Worm (Caenorhabditis elegans) whole organism, late embryonic: ENCODE results near the gene C50A2.3.

ENCODE experiments used
- C38D4.7 ChIP-seq: fragments of 200-800 bp; sonication (Bioruptor generic); optimal IDR thresholded peaks from 2 replicates; lab custom pipeline; 2018; ENCODE audit warnings: mild to moderate bottlenecking, missing genetic modification characterization, moderate library complexity, missing compliant biosample characterization
- K02D7.2 ChIP-seq: sonication (generic microtip); optimal IDR thresholded peaks from 2 replicates; lab custom pipeline; 2017; ENCODE audit warnings: mild to moderate bottlenecking, missing genetic modification characterization, missing compliant biosample characterization
- ceh-14 ChIP-seq: sonication (generic microtip); optimal IDR thresholded peaks from 2 replicates; lab custom pipeline; 2016; ENCODE audit warnings: missing genotype, missing genetic modification characterization, missing compliant biosample characterization
- ceh-19 ChIP-seq: fragments of 200-800 bp; sonication (Bioruptor generic); optimal IDR thresholded peaks from 2 replicates; lab custom pipeline; 2018; ENCODE audit warnings: mild to moderate bottlenecking, missing genetic modification characterization, missing compliant biosample characterization
- ceh-2 ChIP-seq: sonication (generic microtip); optimal IDR thresholded peaks from 2 replicates; lab custom pipeline; 2016; ENCODE audit warnings: missing genotype, missing genetic modification characterization, missing compliant biosample characterization
- ceh-24 ChIP-seq: sonication (generic microtip); optimal IDR thresholded peaks from 2 replicates; lab custom pipeline; 2016; ENCODE audit warnings: mild to moderate bottlenecking, missing genetic modification characterization, missing compliant biosample characterization
- ceh-30 ChIP-seq: fragments of 150-350 bp; optimal IDR thresholded peaks from 2 replicates; lab custom pipeline; 2014; ENCODE audit warnings: missing biosample characterization, missing genetic modification characterization
- ceh-31 ChIP-seq: sonication (generic microtip); optimal IDR thresholded peaks from 2 replicates; lab custom pipeline; 2016; ENCODE audit warnings: missing genetic modification characterization, missing compliant biosample characterization
- ceh-34 ChIP-seq: sonication (generic microtip); optimal IDR thresholded peaks from 2 replicates; lab custom pipeline; 2016; ENCODE audit warnings: mild to moderate bottlenecking, missing genetic modification characterization, missing compliant biosample characterization
- ceh-45 ChIP-seq: fragments of 200-800 bp; sonication (Bioruptor generic); IDR thresholded peaks from 2 replicates; pipeline ENCODE4 v1.3.6; 2022; ENCODE audit warnings: missing genetic modification reagents, missing genetic modification characterization, missing compliant biosample characterization
- ceh-9 ChIP-seq: sonication (generic microtip); optimal IDR thresholded peaks from 2 replicates; lab custom pipeline; 2016; ENCODE audit warnings: mild to moderate bottlenecking, missing genetic modification characterization, inconsistent platforms, missing compliant biosample characterization
- dve-1 ChIP-seq: sonication (generic microtip); optimal IDR thresholded peaks from 2 replicates; lab custom pipeline; 2017; ENCODE audit warnings: antibody characterized with exemption, mild to moderate bottlenecking, missing genetic modification characterization, missing compliant biosample characterization
- elt-2 ChIP-seq: sonication (generic microtip); optimal IDR thresholded peaks from 2 replicates; lab custom pipeline; 2016; ENCODE audit warnings: missing genetic modification reagents, missing genetic modification characterization, missing compliant biosample characterization
- elt-4 ChIP-seq: sonication (generic microtip); optimal IDR thresholded peaks from 2 replicates; lab custom pipeline; 2016; ENCODE audit warnings: missing genetic modification characterization, missing compliant biosample characterization
- fkh-6 ChIP-seq: sonication (generic microtip); optimal IDR thresholded peaks from 2 replicates; lab custom pipeline; 2016; ENCODE audit warnings: missing genetic modification characterization, missing compliant biosample characterization
- hlh-15 ChIP-seq: sonication (generic microtip); optimal IDR thresholded peaks from 2 replicates; lab custom pipeline; 2016; ENCODE audit warnings: missing genetic modification characterization, missing compliant biosample characterization
- madf-2 ChIP-seq: sonication (generic microtip); optimal IDR thresholded peaks from 2 replicates; lab custom pipeline; 2017; ENCODE audit warnings: missing genetic modification characterization, missing compliant biosample characterization
- nfya-1 ChIP-seq: sonication (generic microtip); optimal IDR thresholded peaks from 2 replicates; lab custom pipeline; 2017; ENCODE audit warnings: missing genetic modification characterization, mild to moderate bottlenecking, missing compliant biosample characterization, antibody characterized with exemption, moderate library complexity
- nhr-232 ChIP-seq: sonication (generic microtip); optimal IDR thresholded peaks from 2 replicates; lab custom pipeline; 2016; ENCODE audit warnings: missing genetic modification characterization, missing compliant biosample characterization
- npax-4 ChIP-seq: sonication (generic microtip); optimal IDR thresholded peaks from 2 replicates; lab custom pipeline; 2016; ENCODE audit warnings: missing genetic modification characterization, missing compliant biosample characterization
- pha-2 ChIP-seq: sonication (generic microtip); optimal IDR thresholded peaks from 2 replicates; lab custom pipeline; 2017; ENCODE audit warnings: mild to moderate bottlenecking, missing genetic modification characterization, missing compliant biosample characterization
- pha-4 ChIP-seq: fragments of 150-350 bp; optimal IDR thresholded peaks from 2 replicates; lab custom pipeline; 2018; ENCODE audit warnings: missing biosample characterization, missing genetic modification reagents, missing genetic modification characterization
- ref-2 ChIP-seq: sonication (generic microtip); optimal IDR thresholded peaks from 2 replicates; lab custom pipeline; 2016; ENCODE audit warnings: missing genetic modification characterization, missing compliant biosample characterization
- sdc-2 ChIP-seq: sonication (generic microtip); optimal IDR thresholded peaks from 2 replicates; lab custom pipeline; 2016; ENCODE audit warnings: missing genotype, missing genetic modification characterization, missing compliant biosample characterization
- sox-2 ChIP-seq: fragments of 200-800 bp; sonication (Bioruptor generic); IDR thresholded peaks from 2 replicates; pipeline ENCODE4 v1.3.6; 2022; ENCODE audit warnings: missing genetic modification reagents, missing genetic modification characterization, missing compliant biosample characterization
- syd-9 ChIP-seq: sonication (generic microtip); optimal IDR thresholded peaks from 2 replicates; lab custom pipeline; 2016; ENCODE audit warnings: mild to moderate bottlenecking, missing genetic modification characterization, moderate library complexity, missing compliant biosample characterization
- tbx-7 ChIP-seq: sonication (generic microtip); optimal IDR thresholded peaks from 2 replicates; lab custom pipeline; 2016; ENCODE audit warnings: missing genotype, missing genetic modification characterization, missing compliant biosample characterization
- ttx-3 ChIP-seq: sonication (generic microtip); optimal IDR thresholded peaks from 2 replicates; lab custom pipeline; 2016; ENCODE audit warnings: missing genetic modification reagents, missing genetic modification characterization, missing compliant biosample characterization
- unc-3 ChIP-seq, 2 experiments: fragments of 200-800 bp in 1 of 2; sonication (Bioruptor generic) in 1 of 2; sonication (generic microtip) in 1 of 2; conservative IDR thresholded peaks in 1 of 2; optimal IDR thresholded peaks in 1 of 2; 2 replicates each; pipeline versions ENCODE4 v1.3.6 to Lab custom; 2016 to 2022; ENCODE audit warnings: missing compliant biosample characterization in 2 of 2, missing genetic modification characterization in 2 of 2, missing genetic modification reagents in 1 of 2
- unc-42 ChIP-seq: sonication (generic microtip); optimal IDR thresholded peaks from 2 replicates; lab custom pipeline; 2016; ENCODE audit warnings: missing genotype, missing genetic modification characterization, missing compliant biosample characterization
- unc-55 ChIP-seq: sonication (generic microtip); optimal IDR thresholded peaks from 2 replicates; lab custom pipeline; 2017; ENCODE audit warnings: missing biosample characterization, missing genetic modification reagents, missing genetic modification characterization

Gene C50A2.3

ce11 chrIV:1155206-1155605 is 2.6 kb downstream of the C50A2.3 start:
- no peak for TF ChIP-seq dve-1 (tag; lab: Kevin White, UChicago)
- TF ChIP-seq syd-9 = no peak
- no peak for TF ChIP-seq tbx-7 (tag; lab: Kevin White, UChicago)
- no peak for TF ChIP-seq nfya-1 (tag; lab: Kevin White, UChicago)
- TF ChIP-seq ceh-34 (tag; lab: Kevin White, UChicago) = no peak
- no peak for TF ChIP-seq sdc-2 (tag; lab: Kevin White, UChicago)
- no peak for TF ChIP-seq ceh-24 (tag; lab: Kevin White, UChicago)
- TF ChIP-seq pha-2 = no peak
- TF ChIP-seq fkh-6 (tag; lab: Kevin White, UChicago) = no peak
- TF ChIP-seq pha-4 (tag; lab: Kevin White, UChicago) = no peak
- no peak for TF ChIP-seq ceh-30 (tag; lab: Kevin White, UChicago)
- TF ChIP-seq K02D7.2 (tag; lab: Kevin White, UChicago) = no peak
- no peak for TF ChIP-seq unc-42 (tag; lab: Kevin White, UChicago)
- TF ChIP-seq unc-3 (GFP tag; conservative IDR thresholded peaks at IDR 0.05; lab: Robert Waterston, UW) = no peak
- no peak for TF ChIP-seq unc-3 (tag; optimal IDR thresholded peaks at IDR 0.05; lab: Kevin White, UChicago)

ce11 chrIV:1148425-1149151 is 9.2 kb downstream of the C50A2.3 start:
- TF ChIP-seq elt-2 (tag; lab: Kevin White, UChicago) (peak; percentile 61), C38D4.7 (no peak)

DNA sequence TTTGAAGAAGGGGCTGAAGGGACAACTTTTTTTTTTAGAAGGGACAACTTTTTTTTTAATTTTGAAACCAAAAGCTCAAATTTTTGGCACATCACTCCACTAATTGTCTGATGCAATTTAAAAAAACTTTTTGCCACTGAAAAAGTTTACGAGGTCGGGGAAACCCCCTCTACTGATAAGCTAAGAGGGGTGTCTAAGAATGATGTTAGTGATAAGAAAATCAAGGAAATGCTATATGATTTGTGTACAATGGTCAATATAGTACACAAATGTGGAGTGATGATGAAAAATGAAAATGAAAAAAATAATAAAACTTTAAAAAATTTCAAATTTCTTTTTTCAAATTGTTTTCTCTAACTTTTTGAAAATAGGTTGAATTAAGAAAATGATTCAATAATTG is 10.2 kb downstream of the C50A2.3 start:
- TF ChIP-seq nhr-232 (tag; lab: Kevin White, UChicago) (no peak), elt-2 (tag; lab: Kevin White, UChicago) (peak; percentile 79)

DNA sequence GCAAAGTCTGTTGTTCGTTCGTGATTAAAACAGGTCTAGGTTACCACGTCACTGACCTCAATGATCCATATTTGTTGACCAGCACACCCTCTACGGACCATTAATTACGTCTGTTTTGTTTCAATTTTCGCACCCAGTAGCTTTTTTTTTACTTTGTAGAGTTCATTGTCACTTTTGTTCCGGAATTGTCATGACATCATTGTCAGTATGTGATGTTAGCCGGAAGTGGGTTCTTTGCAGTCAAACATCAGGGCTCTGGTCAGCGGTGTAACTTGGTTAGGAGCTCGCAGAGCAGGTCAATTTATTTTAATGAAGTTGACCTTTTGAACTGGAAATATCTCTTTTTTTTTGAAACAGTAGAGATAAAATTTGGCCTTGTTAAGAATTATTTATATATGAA is 21.2 kb downstream of the C50A2.3 start, which contains the start of gene C44B12.6:
C44B12.6 (minus strand) TSS at position 101 of the 400 bp plus-strand sequence.
- TF ChIP-seq ttx-3 (tag; lab: Kevin White, UChicago) (no peak), elt-2 (tag; lab: Kevin White, UChicago) (no peak), pha-2 (no peak), unc-55 (GFP tag; lab: Kevin White, UChicago) (no peak), K02D7.2 (tag; lab: Kevin White, UChicago) (no peak)

DNA sequence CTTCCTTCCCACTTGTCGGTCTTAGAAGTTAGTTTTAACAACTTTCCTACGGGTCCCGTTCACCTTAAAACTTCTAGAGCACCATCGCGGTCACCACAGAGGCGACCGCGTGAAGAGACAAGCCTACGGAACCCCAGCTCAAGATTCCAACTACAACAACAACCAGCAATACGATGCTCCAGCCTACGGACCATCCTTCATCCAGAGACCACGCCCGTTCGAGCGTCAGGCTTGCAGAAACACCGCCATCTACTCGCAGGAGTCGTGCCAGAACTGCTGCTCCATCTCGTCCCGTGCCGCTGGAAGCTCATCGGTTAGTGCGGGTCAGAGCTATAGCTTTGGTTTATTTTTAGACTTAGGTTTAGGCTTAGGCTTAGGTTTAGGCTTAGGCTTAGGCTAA is 30.0 kb downstream of the C50A2.3 start:
- TF ChIP-seq ceh-45 (GFP tag; lab: Robert Waterston, UW) (no peak), ref-2 (tag; lab: Kevin White, UChicago) (no peak), ceh-9 (no peak)

DNA sequence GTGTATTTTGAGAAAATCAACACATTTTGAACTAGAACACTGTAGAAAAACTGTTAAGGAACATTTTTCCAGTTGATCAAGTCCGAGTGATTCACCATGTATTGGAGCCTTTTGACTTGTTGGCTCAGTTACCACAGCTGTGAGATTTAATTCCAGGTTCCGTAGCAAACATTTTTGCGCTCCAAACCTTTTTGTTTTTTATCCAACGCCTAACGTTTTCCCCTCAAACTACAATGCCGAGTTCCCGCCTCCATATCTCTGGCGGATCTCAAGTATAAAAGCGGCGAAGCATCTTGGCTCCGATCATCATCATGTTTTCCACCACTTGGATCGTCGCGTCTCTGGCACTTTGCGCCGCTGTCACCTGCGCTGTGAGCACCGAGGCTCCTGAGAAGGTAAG is 31.3 kb downstream of the C50A2.3 start, which contains the start of gene perm-2:
perm-2 (plus strand) TSS at position 301 of the 400 bp plus-strand sequence.
- TF ChIP-seq hlh-15 (tag; lab: Kevin White, UChicago) (no peak), ceh-19 (GFP tag; lab: Kevin White, UChicago) (no peak), ceh-2 (no peak), madf-2 (tag; lab: Kevin White, UChicago) (no peak), npax-4 (tag; lab: Kevin White, UChicago) (no peak), ceh-14 (tag; lab: Kevin White, UChicago) (no peak), ceh-34 (tag; lab: Kevin White, UChicago) (no peak), dve-1 (tag; lab: Kevin White, UChicago) (no peak), elt-4 (tag; lab: Kevin White, UChicago) (no peak), C38D4.7 (no peak), sox-2 (no peak), fkh-6 (tag; lab: Kevin White, UChicago) (no peak), ceh-31 (no peak)
